Worm (Caenorhabditis elegans): Measurements from ENCODE around the gene sul-1.

DNA sequence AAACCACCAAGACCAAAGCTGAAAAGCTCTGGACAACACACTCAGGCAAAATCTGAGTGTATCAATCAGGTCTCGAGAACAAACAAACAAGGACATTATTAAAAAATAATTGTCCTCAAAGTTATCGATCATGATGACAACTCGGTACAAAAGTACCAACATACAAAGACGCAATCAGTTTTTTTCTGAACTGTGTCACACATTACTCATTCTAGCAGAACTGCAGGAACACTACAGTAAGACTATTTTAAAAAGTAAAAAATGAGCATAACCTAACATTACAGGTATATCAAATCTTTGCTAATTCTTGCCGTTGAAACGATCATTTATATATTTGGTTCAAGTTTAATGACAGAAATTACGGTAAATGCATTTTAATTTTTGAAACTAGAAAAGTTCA is 25.5 kb upstream of the sul-1 start, which contains the start of gene K09C4.2:
- TF ChIP-seq ztf-11 (tag; optimal IDR thresholded peaks at IDR 0.05) (no peak), pha-4 (tag; optimal IDR thresholded peaks at IDR 0.05) (no peak)
